Worm (Caenorhabditis elegans) whole organism, L3 larva: ENCODE measurements around the gene col-81.

Experiments
- aly-2 ChIP-seq: fragments of 150-350 bp; optimal IDR thresholded peaks from 2 replicates; lab custom pipeline; 2014; ENCODE audit warnings: missing biosample characterization, missing genetic modification characterization
- elt-2 ChIP-seq: sonication (generic microtip); optimal IDR thresholded peaks from 2 replicates; lab custom pipeline; 2016; ENCODE audit warnings: missing genetic modification reagents, mild to moderate bottlenecking, missing genetic modification characterization, missing compliant biosample characterization
- jun-1 ChIP-seq: fragments of 150-350 bp; optimal IDR thresholded peaks from 2 replicates; lab custom pipeline; 2014; ENCODE audit warnings: missing biosample characterization, missing genetic modification reagents, missing genetic modification characterization
- lsy-12 ChIP-seq: sonication (generic microtip); optimal IDR thresholded peaks from 2 replicates; lab custom pipeline; 2016; ENCODE audit warnings: mild to moderate bottlenecking, missing genetic modification characterization, missing compliant biosample characterization
- nhr-11 ChIP-seq: fragments of 150-350 bp; optimal IDR thresholded peaks from 2 replicates; lab custom pipeline; 2014; ENCODE audit warnings: missing biosample characterization, missing genetic modification characterization

ce11 chrII:11041846-11042262 lies 28.3 kb upstream of the col-81 start:
- TF ChIP-seq elt-2 (tag; lab: Kevin White, UChicago) (no peak), nhr-11 (tag; lab: Kevin White, UChicago) (no peak), jun-1 (no peak), aly-2 (tag; lab: Kevin White, UChicago) (no peak), lsy-12 (tag; lab: Kevin White, UChicago) (no peak)
